Fruit fly (Drosophila melanogaster) S2 (cell line): ENCODE measurements around the gene CG5793.

ENCODE experiments used
- CG8478 ChIP-seq: fragments of >200 bp; optimal IDR thresholded peaks from 2 replicates; lab custom pipeline; 2018
- CTCF ChIP-seq, 2 experiments: fragments of >200 bp; optimal IDR thresholded peaks; 2 replicates each; lab custom pipeline; 2018

Gene CG5793

DNA sequence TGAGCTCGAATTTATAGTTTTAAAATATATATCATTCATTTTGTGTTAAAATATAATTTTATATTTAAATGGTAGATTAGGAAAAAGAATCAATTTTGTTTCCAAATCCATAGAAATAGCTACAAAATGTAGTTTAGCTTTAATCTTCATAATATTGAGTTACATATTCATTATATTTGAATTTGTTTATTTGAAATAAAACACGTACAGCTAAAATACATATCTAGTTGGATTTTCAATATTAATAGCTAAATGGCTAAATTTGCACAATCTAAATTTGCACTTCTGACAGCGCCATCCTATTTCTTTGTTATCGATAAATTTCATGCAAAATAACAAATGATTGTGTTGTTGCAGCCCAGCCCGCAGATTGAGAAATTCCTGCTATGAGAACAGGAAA, 6.6 kb downstream of the CG5793 start, which contains the start of gene Usp8:
Usp8 (plus strand) TSS at position 312 of the 400 bp plus-strand sequence.
- no peak for TF ChIP-seq CG8478 (lab: Kevin White, UChicago)
- no peak for TF ChIP-seq CTCF (optimal IDR thresholded peaks at IDR 0.05; lab: Kevin White, UChicago)

DNA sequence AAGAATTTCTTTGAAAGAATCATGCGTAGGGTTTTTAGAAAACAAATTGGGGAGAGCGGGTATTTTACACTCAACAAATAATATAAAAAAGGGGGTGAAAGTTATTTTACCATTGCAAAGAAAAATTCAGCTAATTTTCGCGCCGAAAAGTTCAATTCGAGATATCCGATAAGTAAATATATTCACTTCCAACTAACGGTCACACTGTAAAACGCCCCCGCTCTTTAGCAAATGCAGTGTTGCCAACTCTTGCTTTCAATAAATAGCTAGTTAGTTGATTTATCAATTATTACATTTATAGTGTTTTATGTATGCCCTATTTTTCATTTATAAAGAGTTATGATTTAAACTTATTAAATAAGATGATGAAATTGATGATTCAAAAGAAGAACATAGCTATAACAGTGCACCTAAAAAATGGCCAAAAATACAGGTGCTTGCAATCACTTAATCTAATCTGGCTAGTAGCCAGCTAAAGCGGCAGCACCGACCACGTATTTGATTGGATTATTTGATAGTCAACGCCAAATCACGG, 10.9 kb downstream of the CG5793 start, which contains the start of gene meigo:
meigo (plus strand) TSS at position 51 of the 535 bp plus-strand sequence.
- no peak for TF ChIP-seq CTCF (optimal IDR thresholded peaks at IDR 0.05; lab: Kevin White, UChicago)
- no peak for TF ChIP-seq CG8478 (lab: Kevin White, UChicago)

DNA sequence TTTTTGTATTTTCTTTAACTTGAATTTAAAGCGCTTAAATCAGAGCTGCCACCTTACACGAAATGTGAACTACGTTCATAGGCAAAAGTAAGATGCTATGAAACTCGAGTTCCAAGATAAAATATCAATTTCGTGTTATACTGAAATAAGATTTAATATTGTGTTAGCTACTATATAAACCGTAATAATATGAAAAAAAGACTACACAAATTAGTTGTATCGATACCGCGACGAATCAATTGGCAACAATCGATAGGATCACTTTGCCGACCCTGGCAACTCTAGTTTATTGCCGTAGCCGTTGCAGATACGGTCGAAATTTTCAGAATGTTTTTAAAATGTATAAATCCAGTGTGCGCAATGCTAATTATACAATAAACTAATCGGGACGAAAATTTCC, 13.1 kb downstream of the CG5793 start, which contains the start of gene SNF4Agamma:
SNF4Agamma (plus strand) TSS at position 282 of the 400 bp plus-strand sequence.
- no peak for TF ChIP-seq CTCF (optimal IDR thresholded peaks at IDR 0.05; lab: Kevin White, UChicago)
- no peak for TF ChIP-seq CG8478 (lab: Kevin White, UChicago)

DNA sequence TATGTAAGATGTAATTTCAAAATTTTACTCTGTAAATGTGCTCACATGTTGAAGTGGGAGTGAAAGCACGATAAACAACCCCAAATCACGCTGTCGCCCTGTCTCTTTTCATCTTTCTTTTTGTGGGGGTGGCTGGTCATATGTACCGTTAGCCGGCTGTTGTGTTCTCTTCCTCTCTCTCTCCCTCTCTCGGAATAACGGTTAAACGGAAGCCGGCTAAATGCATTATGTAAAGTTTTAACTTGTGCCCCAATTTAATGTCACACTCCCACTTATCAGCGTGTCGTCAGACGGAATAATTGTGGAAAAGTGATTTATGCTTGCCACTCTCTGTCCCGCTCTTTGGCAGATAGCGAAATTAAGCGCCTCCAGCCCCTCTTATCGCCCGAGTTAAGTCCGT, 14.0 kb downstream of the CG5793 start:
- TF ChIP-seq CG8478 (lab: Kevin White, UChicago) (no peak), CTCF (optimal IDR thresholded peaks at IDR 0.05; lab: Kevin White, UChicago) (no peak)

dm6 chr3R:21150090-21150489, 22.7 kb downstream of the CG5793 start:
- TF ChIP-seq CG8478 (lab: Kevin White, UChicago) (no peak), CTCF (optimal IDR thresholded peaks at IDR 0.05; lab: Kevin White, UChicago) (no peak)

DNA sequence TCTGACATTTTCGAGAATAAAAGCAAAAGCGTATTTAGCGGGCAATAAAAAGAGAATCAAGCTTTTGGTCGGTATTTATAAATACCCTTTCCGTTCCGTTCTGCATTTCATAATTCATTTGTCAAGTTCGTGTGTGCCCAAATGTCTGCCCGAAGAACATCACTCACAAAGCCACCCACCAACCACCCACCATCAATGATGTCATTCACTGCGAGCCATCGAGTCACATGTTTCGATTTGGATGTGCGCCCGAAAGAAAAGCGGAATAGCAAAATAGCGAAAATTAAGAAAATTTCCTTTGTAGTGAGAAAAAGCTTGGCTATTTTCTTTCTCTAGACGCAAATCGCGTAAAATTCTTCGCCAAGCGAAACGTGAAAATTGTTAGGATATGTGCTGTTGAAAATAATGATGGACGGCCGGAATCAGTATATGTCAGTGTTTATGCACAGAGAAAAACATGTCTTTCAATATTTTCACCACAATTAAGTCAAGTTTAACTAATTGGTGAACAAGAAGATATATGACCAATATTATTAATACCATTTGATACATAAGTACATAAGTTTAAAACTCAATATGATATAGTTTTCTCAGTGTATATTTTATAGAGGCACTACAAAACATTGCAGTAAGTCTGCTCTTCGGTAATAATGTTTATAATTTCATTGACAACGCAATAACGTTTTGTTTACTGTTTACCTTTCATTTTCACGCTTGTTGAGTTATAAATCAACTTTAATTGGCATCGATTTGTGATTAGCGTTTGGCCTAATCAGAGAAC, 23.9 kb downstream of the CG5793 start:
- TF ChIP-seq CTCF (optimal IDR thresholded peaks at IDR 0.05; lab: Kevin White, UChicago) (no peak), CG8478 (lab: Kevin White, UChicago) (no peak)

DNA sequence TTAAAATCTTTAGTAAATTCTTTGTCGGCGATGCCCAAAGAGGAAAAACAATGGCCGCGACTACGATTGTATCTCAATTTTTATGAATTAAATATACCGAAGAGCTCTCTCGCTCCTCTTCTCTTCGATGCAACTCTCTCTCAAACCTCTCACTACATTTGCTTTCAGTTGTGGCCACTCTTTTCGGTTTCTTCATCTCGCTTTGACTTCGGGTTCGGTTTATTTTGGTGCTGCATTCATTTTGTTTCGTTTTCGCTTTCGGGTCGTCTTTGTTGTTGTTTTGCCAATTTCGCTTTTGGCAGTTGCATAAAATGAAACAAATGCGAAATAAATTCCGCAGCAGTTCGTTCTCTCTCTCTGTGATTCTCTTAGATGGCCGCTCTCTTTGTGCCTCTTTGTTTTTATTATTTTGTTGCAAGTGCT, 25.5 kb downstream of the CG5793 start:
- TF ChIP-seq CG8478 (lab: Kevin White, UChicago) (no peak), CTCF (optimal IDR thresholded peaks at IDR 0.05; lab: Kevin White, UChicago) (no peak)

DNA sequence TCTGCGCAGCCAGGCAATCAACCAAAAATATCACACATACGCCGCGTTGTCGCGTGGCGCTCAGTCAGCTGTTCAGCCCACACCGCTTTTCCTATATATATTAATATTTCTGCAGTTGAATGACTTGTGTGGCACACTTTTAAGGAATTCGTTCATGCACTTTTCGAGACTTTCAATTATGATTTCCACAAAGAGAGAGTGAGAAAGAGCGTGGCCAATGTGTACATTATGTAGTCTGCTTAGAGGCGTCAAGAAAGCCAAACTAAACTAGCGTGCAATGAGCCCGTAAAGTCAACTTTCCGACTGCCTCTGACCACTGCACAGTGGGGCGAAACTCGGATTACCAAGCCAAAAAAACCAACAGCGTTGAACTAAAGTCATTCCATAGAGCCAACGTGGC, 26.8 kb downstream of the CG5793 start:
- no peak for TF ChIP-seq CG8478 (lab: Kevin White, UChicago)
- TF ChIP-seq CTCF (optimal IDR thresholded peaks at IDR 0.05; lab: Kevin White, UChicago), result no peak

- peak in 1 of 2 experiments; percentile 15 for TF ChIP-seq CTCF (optimal IDR thresholded peaks at IDR 0.05; lab: Kevin White, UChicago)
- TF ChIP-seq CG8478 (lab: Kevin White, UChicago), result no peak
Observed at dm6 chr3R:21155931-21156488, 28.6 kb downstream of the CG5793 start.

dm6 chr3R:21156572-21157480, 29.5 kb downstream of the CG5793 start:
- no peak for TF ChIP-seq CG8478 (lab: Kevin White, UChicago)
- no peak for TF ChIP-seq CTCF (optimal IDR thresholded peaks at IDR 0.05; lab: Kevin White, UChicago)

dm6 chr3R:21158643-21159042, 31.3 kb downstream of the CG5793 start:
- TF ChIP-seq CG8478 (lab: Kevin White, UChicago) (no peak), CTCF (optimal IDR thresholded peaks at IDR 0.05; lab: Kevin White, UChicago) (no peak)

dm6 chr3R:21161042-21161532, 33.7 kb downstream of the CG5793 start, which contains the start of gene cDIP:
Gene cDIP, minus strand, starts transcription at chr3R:21161092.
- TF ChIP-seq CTCF (optimal IDR thresholded peaks at IDR 0.05; lab: Kevin White, UChicago) (no peak), CG8478 (lab: Kevin White, UChicago) (no peak)

DNA sequence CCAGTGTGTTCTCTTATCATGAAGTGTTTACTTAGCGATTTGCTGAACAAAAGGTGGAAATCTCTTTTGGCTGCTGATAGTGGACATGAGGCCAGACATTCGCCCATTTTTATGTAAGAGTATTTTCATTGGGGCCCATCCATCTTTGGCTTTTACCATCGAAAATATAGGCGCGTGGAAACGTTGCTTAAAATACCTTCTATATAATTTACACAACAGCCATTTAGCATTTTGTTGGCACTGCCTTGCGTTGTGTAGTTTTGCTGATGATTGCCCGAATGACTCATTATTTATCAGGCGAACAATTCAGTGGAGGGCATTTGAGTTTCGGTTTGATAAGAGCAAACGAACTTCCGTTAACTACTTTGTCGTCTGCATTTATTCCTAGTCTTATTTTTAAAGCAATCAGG, 34.3 kb downstream of the CG5793 start:
- TF ChIP-seq CG8478 (lab: Kevin White, UChicago), result no peak
- no peak for TF ChIP-seq CTCF (optimal IDR thresholded peaks at IDR 0.05; lab: Kevin White, UChicago)

dm6 chr3R:21163318-21163828, 36.0 kb downstream of the CG5793 start, which contains the start of gene CG5810:
Gene CG5810, plus strand, starts transcription at chr3R:21163778.
- no peak for TF ChIP-seq CG8478 (lab: Kevin White, UChicago)
- no peak for TF ChIP-seq CTCF (optimal IDR thresholded peaks at IDR 0.05; lab: Kevin White, UChicago)
